Worm (Caenorhabditis elegans) whole organism, midembryonic: ENCODE measurements around the gene ZK381.2.

ENCODE experiments used
- T22C8.4 ChIP-seq: fragments of 200-800 bp; sonication (Bioruptor generic); IDR thresholded peaks from 2 replicates; pipeline ENCODE4 v1.3.6; 2022; ENCODE audit warnings: missing genetic modification characterization, missing compliant biosample characterization
- cog-1 ChIP-seq: sonication (generic microtip); optimal IDR thresholded peaks from 2 replicates; lab custom pipeline; 2016; ENCODE audit warnings: missing genetic modification characterization, missing compliant biosample characterization
- flt-1 ChIP-seq: fragments of 200-800 bp; sonication (Bioruptor generic); IDR thresholded peaks from 2 replicates; pipeline ENCODE4 v1.3.6; 2022; ENCODE audit warnings: missing genetic modification characterization, missing compliant biosample characterization
- klf-2 ChIP-seq: fragments of 200-800 bp; sonication (Bioruptor generic); conservative IDR thresholded peaks from 2 replicates; pipeline ENCODE4 v1.3.6; 2022; ENCODE audit warnings: missing genetic modification reagents, missing genetic modification characterization, missing compliant biosample characterization
- med-1 ChIP-seq: sonication (generic microtip); optimal IDR thresholded peaks from 2 replicates; lab custom pipeline; 2017; ENCODE audit warnings: missing genetic modification characterization, mild to moderate bottlenecking, missing compliant biosample characterization, antibody characterized with exemption, missing genetic modification reagents; ENCODE audit not compliant: insufficient read depth
- ref-1 ChIP-seq: fragments of 200-800 bp; sonication (Bioruptor generic); conservative IDR thresholded peaks from 2 replicates; pipeline ENCODE4 v1.3.6; 2022; ENCODE audit warnings: missing genetic modification reagents, missing genetic modification characterization, missing compliant biosample characterization
- tab-1 ChIP-seq: fragments of 200-800 bp; sonication (Bioruptor generic); IDR thresholded peaks from 2 replicates; pipeline ENCODE4 v1.3.6; 2022; ENCODE audit warnings: missing genetic modification characterization, missing compliant biosample characterization
- ztf-23 ChIP-seq: fragments of 200-800 bp; sonication (Bioruptor generic); IDR thresholded peaks from 2 replicates; pipeline ENCODE4 v1.3.6; 2022; ENCODE audit warnings: missing genetic modification reagents, missing genetic modification characterization, missing compliant biosample characterization
- ztf-29 ChIP-seq: fragments of 200-800 bp; sonication (Bioruptor generic); IDR thresholded peaks from 2 replicates; pipeline ENCODE4 v1.3.6; 2022; ENCODE audit warnings: missing genetic modification reagents, missing genetic modification characterization, missing compliant biosample characterization

ZK381.2 gene

ce11 chrIV:6954682-6955081, 10.6 kb upstream of the ZK381.2 start:
- TF ChIP-seq ztf-23 (GFP tag; lab: Robert Waterston, UW) (no peak), T22C8.4 (GFP tag; lab: Robert Waterston, UW) (no peak), med-1 (GFP tag; lab: Kevin White, UChicago) (no peak), cog-1 (no peak), tab-1 (GFP tag; lab: Robert Waterston, UW) (no peak), ztf-29 (GFP tag; lab: Robert Waterston, UW) (no peak), ref-1 (GFP tag; lab: Robert Waterston, UW) (no peak), klf-2 (no peak), flt-1 (GFP tag; lab: Robert Waterston, UW) (no peak)

- no peak for TF ChIP-seq flt-1 (GFP tag; lab: Robert Waterston, UW)
Observed at ce11 chrIV:6956668-6957067, 8.6 kb upstream of the ZK381.2 start.

DNA sequence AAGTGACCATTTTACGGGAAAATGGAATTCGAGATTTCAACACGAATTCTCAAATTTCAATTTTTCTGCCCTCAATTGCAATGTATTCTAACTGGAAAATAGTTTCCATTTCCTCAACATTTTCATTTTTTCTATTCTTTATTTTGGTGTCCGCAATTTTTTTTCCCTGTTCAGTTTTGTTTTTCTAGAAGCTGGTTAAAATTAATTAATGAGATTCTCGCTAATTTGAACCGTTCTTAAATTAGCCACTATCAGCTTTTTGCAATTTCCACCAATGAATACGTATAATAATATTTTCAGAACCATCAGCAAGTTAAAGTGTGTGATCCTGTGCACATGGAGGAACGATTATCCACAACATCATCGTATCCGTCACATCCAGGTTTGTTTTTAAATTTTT, 8.0 kb upstream of the ZK381.2 start, which contains the start of gene jnk-1:
jnk-1 (plus strand) TSS at position 301 of the 400 bp plus-strand sequence.
- no peak for TF ChIP-seq med-1 (GFP tag; lab: Kevin White, UChicago)
- TF ChIP-seq ztf-29 (GFP tag; lab: Robert Waterston, UW), result no peak
- TF ChIP-seq flt-1 (GFP tag; lab: Robert Waterston, UW), result no peak
- TF ChIP-seq tab-1 (GFP tag; lab: Robert Waterston, UW), result no peak
- TF ChIP-seq ztf-23 (GFP tag; lab: Robert Waterston, UW), result no peak
- TF ChIP-seq T22C8.4 (GFP tag; lab: Robert Waterston, UW), result no peak
- no peak for TF ChIP-seq klf-2
- no peak for TF ChIP-seq cog-1
- TF ChIP-seq ref-1 (GFP tag; lab: Robert Waterston, UW), result no peak

ce11 chrIV:6958696-6959095, 6.6 kb upstream of the ZK381.2 start:
- no peak for TF ChIP-seq ztf-23 (GFP tag; lab: Robert Waterston, UW)
- no peak for TF ChIP-seq ztf-29 (GFP tag; lab: Robert Waterston, UW)
- no peak for TF ChIP-seq ref-1 (GFP tag; lab: Robert Waterston, UW)
- no peak for TF ChIP-seq tab-1 (GFP tag; lab: Robert Waterston, UW)
- no peak for TF ChIP-seq med-1 (GFP tag; lab: Kevin White, UChicago)
- TF ChIP-seq T22C8.4 (GFP tag; lab: Robert Waterston, UW), result no peak
- TF ChIP-seq flt-1 (GFP tag; lab: Robert Waterston, UW), result no peak
- TF ChIP-seq klf-2, result no peak

- TF ChIP-seq ztf-23 (GFP tag; lab: Robert Waterston, UW) (no peak), klf-2 (no peak), ztf-29 (GFP tag; lab: Robert Waterston, UW) (no peak), cog-1 (no peak), T22C8.4 (GFP tag; lab: Robert Waterston, UW) (no peak), ref-1 (GFP tag; lab: Robert Waterston, UW) (no peak), flt-1 (GFP tag; lab: Robert Waterston, UW) (no peak), med-1 (GFP tag; lab: Kevin White, UChicago) (no peak)
Observed at ce11 chrIV:6959483-6959882, 5.8 kb upstream of the ZK381.2 start.

DNA sequence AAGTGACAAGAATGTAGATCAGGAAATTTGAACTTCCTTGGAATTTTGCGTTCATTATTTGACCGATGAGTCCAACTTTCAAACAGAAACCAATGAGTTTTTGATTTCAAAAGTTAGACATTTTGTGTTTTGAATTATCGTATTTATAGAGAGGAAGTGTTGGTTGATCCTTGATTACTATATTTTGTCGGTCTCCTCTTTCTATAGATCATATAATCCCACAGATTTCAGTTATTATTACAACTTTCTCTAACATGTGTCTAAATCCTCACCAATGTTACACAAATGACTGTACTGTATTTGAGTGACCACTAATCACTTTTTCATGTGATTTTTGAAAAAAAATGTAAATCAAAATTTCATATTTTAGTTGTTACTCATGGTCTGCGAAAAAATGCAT, 784 bp upstream of the ZK381.2 start, which contains the start of gene B0478.3:
B0478.3 (minus strand) TSS at position 101 of the 400 bp plus-strand sequence.
- TF ChIP-seq flt-1 (GFP tag; lab: Robert Waterston, UW) (no peak), T22C8.4 (GFP tag; lab: Robert Waterston, UW) (no peak), ztf-29 (GFP tag; lab: Robert Waterston, UW) (no peak), cog-1 (no peak), tab-1 (GFP tag; lab: Robert Waterston, UW) (no peak), med-1 (GFP tag; lab: Kevin White, UChicago) (no peak), klf-2 (no peak), ztf-23 (GFP tag; lab: Robert Waterston, UW) (no peak), ref-1 (GFP tag; lab: Robert Waterston, UW) (no peak)

- TF ChIP-seq tab-1 (GFP tag; lab: Robert Waterston, UW) (no peak), ref-1 (GFP tag; lab: Robert Waterston, UW) (no peak), klf-2 (no peak), med-1 (GFP tag; lab: Kevin White, UChicago) (no peak), T22C8.4 (GFP tag; lab: Robert Waterston, UW) (no peak), flt-1 (GFP tag; lab: Robert Waterston, UW) (no peak), ztf-29 (GFP tag; lab: Robert Waterston, UW) (no peak), cog-1 (no peak), ztf-23 (GFP tag; lab: Robert Waterston, UW) (no peak)
Observed at ce11 chrIV:6970271-6970670, 5.0 kb downstream of the ZK381.2 start, which contains the start of gene ZK381.8. Gene ZK381.8, minus strand, starts transcription at chrIV:6970371.

- no peak for TF ChIP-seq ztf-29 (GFP tag; lab: Robert Waterston, UW)
- TF ChIP-seq ref-1 (GFP tag; lab: Robert Waterston, UW), result no peak
- TF ChIP-seq ztf-23 (GFP tag; lab: Robert Waterston, UW), result no peak
- no peak for TF ChIP-seq cog-1
- TF ChIP-seq klf-2, result no peak
- no peak for TF ChIP-seq T22C8.4 (GFP tag; lab: Robert Waterston, UW)
- no peak for TF ChIP-seq flt-1 (GFP tag; lab: Robert Waterston, UW)
- TF ChIP-seq tab-1 (GFP tag; lab: Robert Waterston, UW), result no peak
- no peak for TF ChIP-seq med-1 (GFP tag; lab: Kevin White, UChicago)
Observed at ce11 chrIV:6971213-6971612, 5.9 kb downstream of the ZK381.2 start, which contains the start of gene ZK381.62. Gene ZK381.62, minus strand, starts transcription at chrIV:6971313.

ce11 chrIV:6972427-6972826, 7.1 kb downstream of the ZK381.2 start, which contains the start of gene nhr-249:
Gene nhr-249, minus strand, starts transcription at chrIV:6972527.
- TF ChIP-seq klf-2 (no peak), flt-1 (GFP tag; lab: Robert Waterston, UW) (no peak), T22C8.4 (GFP tag; lab: Robert Waterston, UW) (no peak), ztf-29 (GFP tag; lab: Robert Waterston, UW) (no peak), cog-1 (no peak), ztf-23 (GFP tag; lab: Robert Waterston, UW) (no peak), med-1 (GFP tag; lab: Kevin White, UChicago) (no peak), tab-1 (GFP tag; lab: Robert Waterston, UW) (no peak)
